Worm (Caenorhabditis elegans) whole organism, L1 larva: ENCODE data around the gene glr-2.

Source experiments
- C04F5.9 ChIP-seq: sonication (generic microtip); optimal IDR thresholded peaks from 2 replicates; lab custom pipeline; 2016; ENCODE audit warnings: missing genetic modification characterization, missing compliant biosample characterization
- F16B12.6 ChIP-seq: fragments of 150-350 bp; optimal IDR thresholded peaks from 2 replicates; lab custom pipeline; 2014; ENCODE audit warnings: missing biosample characterization, missing genetic modification characterization
- Y116A8C.19 ChIP-seq: sonication (generic microtip); optimal IDR thresholded peaks from 2 replicates; lab custom pipeline; 2016; ENCODE audit warnings: missing compliant biosample characterization, missing genetic modification characterization, borderline replicate concordance
- aha-1 ChIP-seq: fragments of 150-350 bp; optimal IDR thresholded peaks from 2 replicates; lab custom pipeline; 2014; ENCODE audit warnings: missing biosample characterization, missing genetic modification characterization
- aly-2 ChIP-seq: fragments of 150-350 bp; optimal IDR thresholded peaks from 2 replicates; lab custom pipeline; 2014; ENCODE audit warnings: missing biosample characterization, missing genetic modification characterization
- ceh-82 ChIP-seq, 3 experiments: fragments of 150-350 bp in 1 of 3; sonication (generic microtip) in 2 of 3; optimal IDR thresholded peaks; 2 replicates each; lab custom pipeline; 2014 to 2017; ENCODE audit warnings: missing biosample characterization in 3 of 3, missing genetic modification characterization in 3 of 3
- ceh-88 ChIP-seq: fragments of 200-800 bp; sonication (Bioruptor generic); IDR thresholded peaks from 2 replicates; pipeline ENCODE4 v1.3.6; 2022; ENCODE audit warnings: missing genetic modification characterization, missing compliant biosample characterization
- ces-1 ChIP-seq: fragments of 150-350 bp; optimal IDR thresholded peaks from 2 replicates; lab custom pipeline; 2014; ENCODE audit warnings: missing biosample characterization, missing genetic modification reagents, missing genetic modification characterization
- dpl-1 ChIP-seq, 3 experiments: fragments of 150-350 bp in 2 of 3; sonication (generic microtip) in 1 of 3; optimal IDR thresholded peaks; 2 replicates each; lab custom pipeline; 2014 to 2017; ENCODE audit warnings: missing biosample characterization in 3 of 3, missing genetic modification characterization in 3 of 3, missing genetic modification reagents in 3 of 3
- efl-1 ChIP-seq, 4 experiments: fragments of 150-350 bp; optimal IDR thresholded peaks in 3 of 4; peaks in 1 of 4; 1 replicate in 1 of 4; 2 replicates in 3 of 4; lab custom pipeline; 2014; ENCODE audit warnings: missing biosample characterization in 2 of 4, missing genetic modification characterization in 2 of 4, missing genetic modification reagents in 2 of 4
- efl-3 ChIP-seq: fragments of 200-800 bp; sonication (Bioruptor generic); optimal IDR thresholded peaks from 2 replicates; lab custom pipeline; 2018; ENCODE audit warnings: mild to moderate bottlenecking, missing genetic modification characterization, missing compliant biosample characterization
- egl-13 ChIP-seq: sonication (generic microtip); optimal IDR thresholded peaks from 2 replicates; lab custom pipeline; 2016; ENCODE audit warnings: missing genotype, missing genetic modification reagents, missing genetic modification characterization, missing compliant biosample characterization
- elt-2 ChIP-seq: sonication (generic microtip); optimal IDR thresholded peaks from 2 replicates; lab custom pipeline; 2016; ENCODE audit warnings: missing genetic modification characterization, mild to moderate bottlenecking, inconsistent platforms, missing compliant biosample characterization, missing genetic modification reagents
- elt-3 ChIP-seq, 6 experiments: fragments of 150-350 bp in 1 of 6; sonication (generic microtip); optimal IDR thresholded peaks; 2 replicates each; lab custom pipeline; 2017 to 2018; ENCODE audit warnings: missing biosample characterization in 6 of 6, missing genetic modification characterization in 6 of 6, inconsistent platforms in 1 of 6
- fkh-10 ChIP-seq: sonication (generic microtip); optimal IDR thresholded peaks from 2 replicates; lab custom pipeline; 2017; ENCODE audit warnings: missing biosample characterization, missing genetic modification reagents, missing genetic modification characterization
- fkh-8 ChIP-seq: sonication (generic microtip); optimal IDR thresholded peaks from 2 replicates; lab custom pipeline; 2016; ENCODE audit warnings: mild to moderate bottlenecking, missing genetic modification characterization, missing compliant biosample characterization
- fos-1 ChIP-seq: fragments of 150-350 bp; optimal IDR thresholded peaks from 2 replicates; lab custom pipeline; 2014; ENCODE audit warnings: missing biosample characterization, missing genetic modification characterization
- grh-1 ChIP-seq: fragments of 200-800 bp; sonication (Bioruptor generic); IDR thresholded peaks from 2 replicates; pipeline ENCODE4 v1.3.6; 2022; ENCODE audit warnings: missing genetic modification reagents, missing genetic modification characterization, missing compliant biosample characterization
- hpl-2 ChIP-seq: fragments of 150-350 bp; optimal IDR thresholded peaks from 2 replicates; lab custom pipeline; 2014; ENCODE audit warnings: missing biosample characterization, missing genetic modification reagents, missing genetic modification characterization
- irx-1 ChIP-seq: sonication (generic microtip); optimal IDR thresholded peaks from 2 replicates; lab custom pipeline; 2016; ENCODE audit warnings: missing genetic modification characterization, missing compliant biosample characterization
- lin-14 ChIP-seq: fragments of 200-800 bp; sonication (Bioruptor generic); optimal IDR thresholded peaks from 2 replicates; lab custom pipeline; 2018; ENCODE audit warnings: mild to moderate bottlenecking, missing genetic modification characterization, moderate library complexity, missing compliant biosample characterization
- lin-15B ChIP-seq: fragments of 150-350 bp; sonication (generic microtip); optimal IDR thresholded peaks from 3 replicates; lab custom pipeline; 2014; ENCODE audit warnings: missing biosample characterization, missing genetic modification characterization
- lin-35 ChIP-seq, 2 experiments: fragments of 150-350 bp; optimal IDR thresholded peaks; 2 replicates each; lab custom pipeline; 2014; ENCODE audit warnings: missing biosample characterization in 2 of 2, missing genetic modification characterization in 2 of 2, missing genetic modification reagents in 2 of 2
- lin-39 ChIP-seq: fragments of 150-350 bp; optimal IDR thresholded peaks from 2 replicates; lab custom pipeline; 2014; ENCODE audit warnings: missing biosample characterization, missing genetic modification reagents, missing genetic modification characterization
- lir-3 ChIP-seq: sonication (generic microtip); optimal IDR thresholded peaks from 2 replicates; lab custom pipeline; 2016; ENCODE audit warnings: mild to moderate bottlenecking, missing genetic modification characterization, moderate library complexity, missing compliant biosample characterization; ENCODE audit not compliant: poor library complexity
- lsy-2 ChIP-seq, 2 experiments: fragments of 150-350 bp; optimal IDR thresholded peaks; 2 replicates each; lab custom pipeline; 2014; ENCODE audit warnings: missing biosample characterization in 2 of 2, missing genetic modification characterization in 2 of 2
- mdl-1 ChIP-seq, 2 experiments: fragments of 150-350 bp; optimal IDR thresholded peaks; 2 replicates each; lab custom pipeline; 2014 to 2017; ENCODE audit warnings: missing biosample characterization in 2 of 2, missing genetic modification characterization in 2 of 2, inconsistent platforms in 1 of 2
- mef-2 ChIP-seq: fragments of 150-350 bp; optimal IDR thresholded peaks from 2 replicates; lab custom pipeline; 2014; ENCODE audit warnings: missing biosample characterization, missing genetic modification characterization
- mep-1 ChIP-seq: fragments of 150-350 bp; optimal IDR thresholded peaks from 2 replicates; lab custom pipeline; 2014; ENCODE audit warnings: missing biosample characterization, missing genetic modification characterization
- nhr-11 ChIP-seq: fragments of 150-350 bp; optimal IDR thresholded peaks from 2 replicates; lab custom pipeline; 2014; ENCODE audit warnings: missing biosample characterization, missing genetic modification characterization
- nhr-20 ChIP-seq: sonication (generic microtip); optimal IDR thresholded peaks from 2 replicates; lab custom pipeline; 2016; ENCODE audit warnings: mild to moderate bottlenecking, missing genetic modification characterization, missing compliant biosample characterization
- nhr-237 ChIP-seq: fragments of 150-350 bp; optimal IDR thresholded peaks from 2 replicates; lab custom pipeline; 2014; ENCODE audit warnings: missing biosample characterization, missing genetic modification characterization
- nhr-71 ChIP-seq: sonication (generic microtip); optimal IDR thresholded peaks from 2 replicates; lab custom pipeline; 2016; ENCODE audit warnings: mild to moderate bottlenecking, missing genetic modification characterization, moderate library complexity, missing compliant biosample characterization
- nhr-90 ChIP-seq: sonication (generic microtip); optimal IDR thresholded peaks from 2 replicates; lab custom pipeline; 2016; ENCODE audit warnings: mild to moderate bottlenecking, missing genetic modification characterization, missing compliant biosample characterization; ENCODE audit not compliant: poor library complexity
- pax-3 ChIP-seq: fragments of 200-800 bp; sonication (Bioruptor generic); optimal IDR thresholded peaks from 2 replicates; lab custom pipeline; 2018; ENCODE audit warnings: mild to moderate bottlenecking, missing genetic modification characterization, moderate library complexity, missing compliant biosample characterization
- rnt-1 ChIP-seq: sonication (generic microtip); optimal IDR thresholded peaks from 2 replicates; lab custom pipeline; 2016; ENCODE audit warnings: mild to moderate bottlenecking, missing genetic modification characterization, moderate library complexity, missing compliant biosample characterization
- skn-1 ChIP-seq: fragments of 150-350 bp; optimal IDR thresholded peaks from 2 replicates; lab custom pipeline; 2014; ENCODE audit warnings: missing biosample characterization, missing genetic modification characterization
- snpc-4 ChIP-seq: fragments of 150-350 bp; optimal IDR thresholded peaks from 2 replicates; lab custom pipeline; 2014; ENCODE audit warnings: missing biosample characterization, missing genetic modification characterization
- sup-37 ChIP-seq: fragments of 200-800 bp; sonication (Bioruptor generic); optimal IDR thresholded peaks from 2 replicates; lab custom pipeline; 2018; ENCODE audit warnings: mild to moderate bottlenecking, missing genetic modification characterization, missing compliant biosample characterization
- swsn-7 ChIP-seq: sonication (generic microtip); optimal IDR thresholded peaks from 2 replicates; lab custom pipeline; 2016; ENCODE audit warnings: missing genetic modification characterization, missing compliant biosample characterization
- tbx-2 ChIP-seq: sonication (generic microtip); optimal IDR thresholded peaks from 2 replicates; lab custom pipeline; 2016; ENCODE audit warnings: missing genetic modification characterization, missing compliant biosample characterization
- unc-130 ChIP-seq: fragments of 150-350 bp; optimal IDR thresholded peaks from 2 replicates; lab custom pipeline; 2017; ENCODE audit warnings: missing biosample characterization, missing genetic modification characterization, inconsistent platforms
- unc-30 ChIP-seq: sonication (generic microtip); optimal IDR thresholded peaks from 2 replicates; lab custom pipeline; 2017; ENCODE audit warnings: missing biosample characterization, missing genetic modification characterization
- vab-15 ChIP-seq: sonication (generic microtip); optimal IDR thresholded peaks from 2 replicates; lab custom pipeline; 2017; ENCODE audit warnings: missing genotype, mild to moderate bottlenecking, missing genetic modification characterization, missing compliant biosample characterization
- xbp-1 ChIP-seq: sonication (generic microtip); optimal IDR thresholded peaks from 2 replicates; lab custom pipeline; 2016; ENCODE audit warnings: missing genetic modification characterization, missing compliant biosample characterization
- zip-4 ChIP-seq: fragments of 200-800 bp; sonication (Bioruptor generic); optimal IDR thresholded peaks from 2 replicates; lab custom pipeline; 2018; ENCODE audit warnings: mild to moderate bottlenecking, missing genetic modification characterization, moderate library complexity, missing compliant biosample characterization
- ztf-11 ChIP-seq, 2 experiments: sonication (generic microtip); optimal IDR thresholded peaks; 2 replicates each; lab custom pipeline; 2016 to 2017; ENCODE audit warnings: missing genetic modification characterization in 2 of 2, missing biosample characterization in 1 of 2, missing compliant biosample characterization in 1 of 2

The glr-2 gene

DNA sequence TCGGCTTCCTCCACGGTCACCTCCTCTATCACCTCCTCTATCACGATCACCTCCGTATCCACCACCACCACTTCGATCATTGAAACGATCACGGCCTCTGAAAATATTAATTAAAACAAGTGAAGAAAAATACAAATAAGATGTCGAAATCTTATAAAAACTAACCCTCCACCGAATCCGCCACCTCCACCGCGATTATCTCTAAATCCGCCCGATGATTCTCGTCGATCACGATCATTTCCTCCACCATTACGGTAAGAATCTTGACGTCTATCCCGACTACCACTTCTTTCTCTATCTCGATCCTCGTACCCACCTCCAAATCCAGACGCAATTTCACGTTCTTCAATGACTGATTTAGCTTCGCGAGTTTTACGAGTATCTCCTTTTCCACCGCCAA is 14.5 kb upstream of the glr-2 start:
- TF ChIP-seq zip-4 (GFP tag; lab: Kevin White, UChicago), result no peak
- no peak for TF ChIP-seq sup-37 (GFP tag; lab: Kevin White, UChicago)
- TF ChIP-seq mdl-1 (tag; optimal IDR thresholded peaks at IDR 0.05; lab: Kevin White, UChicago), result no peak

DNA sequence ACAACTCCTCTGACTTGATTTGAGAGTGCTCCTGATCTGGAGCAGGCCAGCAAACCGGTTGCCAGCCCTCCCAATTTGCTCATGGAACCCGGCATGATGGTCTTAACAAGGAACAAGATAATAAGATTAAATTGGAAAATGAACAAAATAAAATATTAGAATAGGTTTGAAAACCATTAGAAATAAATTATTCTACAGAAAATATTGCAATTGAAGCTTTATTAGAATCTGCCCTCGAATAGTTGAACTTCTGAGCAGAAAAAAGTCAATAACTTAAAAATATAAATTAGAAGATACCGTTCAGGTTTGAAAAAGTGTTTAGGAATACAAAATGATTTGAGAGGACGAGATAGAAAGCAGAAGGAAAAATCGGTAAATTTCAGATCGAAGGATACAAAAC is 13.9 kb upstream of the glr-2 start, which contains the start of gene nuo-4:
TSS of gene nuo-4 (minus strand) at position 101 of the 400 bp plus-strand sequence.
- no peak for TF ChIP-seq Y116A8C.19
- TF ChIP-seq ceh-88 (GFP tag; lab: Robert Waterston, UW), result no peak
- no peak for TF ChIP-seq sup-37 (GFP tag; lab: Kevin White, UChicago)

DNA sequence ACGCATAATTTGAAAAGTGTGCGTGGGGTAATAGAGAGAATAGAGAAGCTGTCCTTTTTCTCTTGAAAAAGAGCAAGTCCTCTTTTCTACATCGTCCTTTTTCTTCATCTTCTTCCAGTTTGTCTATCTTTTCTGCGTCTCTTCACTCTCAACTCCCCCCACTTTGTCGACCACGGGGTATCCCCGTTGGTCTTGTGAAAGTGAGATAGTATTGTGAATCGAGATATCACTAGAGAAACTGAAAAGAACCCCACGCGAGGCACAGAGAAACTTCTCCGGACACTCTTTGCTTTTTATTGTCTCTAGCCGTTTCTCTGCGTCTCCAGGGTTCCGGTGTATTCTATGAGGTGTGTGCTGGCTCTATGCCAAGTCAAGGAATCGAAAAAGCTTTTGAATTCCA is 10.9 kb upstream of the glr-2 start:
- TF ChIP-seq lin-15B, result peak; percentile 66
- TF ChIP-seq nhr-90, result peak; percentile 86
- peak; percentile 80 for TF ChIP-seq elt-2 (tag; lab: Kevin White, UChicago)
- peak; percentile 95 for TF ChIP-seq nhr-20 (tag; lab: Kevin White, UChicago)
- peak; percentile 88 for TF ChIP-seq xbp-1 (tag; lab: Kevin White, UChicago)
- peak; percentile 92 for TF ChIP-seq nhr-11 (tag; lab: Kevin White, UChicago)
- peak; percentile 64 to 74 (median 72) for TF ChIP-seq dpl-1 (GFP tag; optimal IDR thresholded peaks at IDR 0.05; lab: Kevin White, UChicago)
- TF ChIP-seq snpc-4 (tag; lab: Kevin White, UChicago), result peak; percentile 68
- TF ChIP-seq pax-3 (tag; lab: Kevin White, UChicago), result peak; percentile 82
- peak; percentile 75 for TF ChIP-seq hpl-2 (GFP tag; lab: Kevin White, UChicago)
- TF ChIP-seq zip-4 (GFP tag; lab: Kevin White, UChicago), result peak; percentile 49
- TF ChIP-seq ces-1, result no peak
- peak; percentile 90 for TF ChIP-seq rnt-1
- TF ChIP-seq ztf-11 (tag; optimal IDR thresholded peaks at IDR 0.05; lab: Kevin White, UChicago), result peak in 1 of 2 experiments; percentile 43
- peak; percentile 94 for TF ChIP-seq swsn-7 (tag; lab: Kevin White, UChicago)
- peak; percentile 57 for TF ChIP-seq unc-130 (tag; lab: Kevin White, UChicago)
- TF ChIP-seq lsy-2 (tag; optimal IDR thresholded peaks at IDR 0.05; lab: Kevin White, UChicago), result peak; percentile 92 to 94
- TF ChIP-seq lir-3 (tag; lab: Kevin White, UChicago), result peak; percentile 75
- peak; percentile 70 for TF ChIP-seq skn-1 (tag; lab: Kevin White, UChicago)
- TF ChIP-seq tbx-2, result peak; percentile 96
- peak; percentile 91 for TF ChIP-seq fos-1
- peak; percentile 79 to 92 (median 89) for TF ChIP-seq ceh-82 (tag; optimal IDR thresholded peaks at IDR 0.05; lab: Kevin White, UChicago)
- TF ChIP-seq unc-30 (tag; lab: Kevin White, UChicago), result no peak
- peak; percentile 72 for TF ChIP-seq lin-39
- peak; percentile 77 for TF ChIP-seq grh-1 (GFP tag; lab: Robert Waterston, UW)
- no peak for TF ChIP-seq F16B12.6 (tag; lab: Kevin White, UChicago)
- peak; percentile 34 for TF ChIP-seq aha-1
- TF ChIP-seq nhr-237 (tag; lab: Kevin White, UChicago), result peak; percentile 52
- TF ChIP-seq irx-1, result peak; percentile 86
- TF ChIP-seq fkh-8 (tag; lab: Kevin White, UChicago), result peak; percentile 98
- TF ChIP-seq nhr-71 (tag; lab: Kevin White, UChicago), result peak; percentile 99
- TF ChIP-seq vab-15 (tag; lab: Kevin White, UChicago), result no peak
- TF ChIP-seq C04F5.9 (tag; lab: Kevin White, UChicago), result peak; percentile 43
- TF ChIP-seq mep-1 (tag; lab: Kevin White, UChicago), result peak; percentile 94
- peak; percentile 87 to 92 for TF ChIP-seq efl-1 (optimal IDR thresholded peaks at IDR 0.05; lab: Kevin White, UChicago)
- TF ChIP-seq efl-1 (GFP tag; optimal IDR thresholded peaks at IDR 0.05 in 1 of 2; lab: Kevin White, UChicago), result peak; percentile 61 to 97
- TF ChIP-seq efl-3 (GFP tag; lab: Kevin White, UChicago), result no peak
- peak; percentile 91 for TF ChIP-seq fkh-10 (GFP tag; lab: Kevin White, UChicago)
- TF ChIP-seq sup-37 (GFP tag; lab: Kevin White, UChicago), result peak; percentile 41
- peak; percentile 78 to 83 for TF ChIP-seq lin-35 (GFP tag; optimal IDR thresholded peaks at IDR 0.05; lab: Kevin White, UChicago)
- TF ChIP-seq mef-2 (tag; lab: Kevin White, UChicago), result no peak
- TF ChIP-seq lin-14, result peak; percentile 99
- TF ChIP-seq mdl-1 (tag; optimal IDR thresholded peaks at IDR 0.05; lab: Kevin White, UChicago), result peak; percentile 91 to 99
- peak in 3 of 6 experiments; percentile 16 to 85 (median 49) for TF ChIP-seq elt-3 (tag; optimal IDR thresholded peaks at IDR 0.05; lab: Kevin White, UChicago)
- TF ChIP-seq egl-13 (tag; lab: Kevin White, UChicago), result peak; percentile 82
- peak; percentile 69 for TF ChIP-seq aly-2 (tag; lab: Kevin White, UChicago)
